Fruit fly (Drosophila melanogaster): ENCODE results near the gene CG31220.
A peak's percentile ranks its signal among the peaks of the same experiment; 100 is the strongest.

The CG31220 gene

DNA sequence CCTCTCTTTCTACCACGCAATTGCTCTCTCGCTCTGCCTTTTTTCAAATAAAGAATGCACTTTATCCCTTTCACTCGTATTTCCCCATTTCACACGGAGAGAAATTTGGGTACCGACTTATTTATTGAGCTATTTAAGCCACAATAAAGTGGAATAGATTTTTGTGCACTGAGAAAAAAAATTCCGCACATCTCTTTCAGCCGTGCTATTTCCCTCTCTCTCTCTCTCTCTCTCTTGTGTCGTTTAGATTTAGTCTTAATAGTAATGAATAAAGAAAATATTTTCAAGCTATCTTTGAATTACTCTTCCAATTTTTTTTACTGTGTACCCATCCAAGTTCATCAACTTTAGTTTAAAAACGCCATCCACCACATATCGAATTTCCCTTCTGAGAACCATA is 24.7 kb upstream of the CG31220 start (continued):
- TF ChIP-seq CG9727 (GFP tag; optimal IDR thresholded peaks at IDR 0.05) (peak; percentile 42), Hr51 (GFP tag; optimal IDR thresholded peaks at IDR 0.05) (peak in 1 of 2 experiments; percentile 61), Fer1 (GFP tag; optimal IDR thresholded peaks at IDR 0.05) (peak; percentile 15), h (optimal IDR thresholded peaks at IDR 0.05) (no peak), HmgD (GFP tag; optimal IDR thresholded peaks at IDR 0.05) (no peak), CG33213 (GFP tag; optimal IDR thresholded peaks at IDR 0.05) (peak; percentile 40), lab (GFP tag; optimal IDR thresholded peaks at IDR 0.05) (peak; percentile 55), maf-S (GFP tag; optimal IDR thresholded peaks at IDR 0.05) (peak; percentile 62), danr (GFP tag; IDR thresholded peaks at IDR 0.05) (0 out of 2 replicates have a peak, but pooled peaks have one; percentile 31), bab2 (GFP tag; optimal IDR thresholded peaks at IDR 0.05) (peak; percentile 72), hkb (optimal IDR thresholded peaks at IDR 0.05) (no peak), hkb (GFP tag; IDR thresholded peaks at IDR 0.05) (peak; percentile 80), CG8089 (GFP tag; optimal IDR thresholded peaks at IDR 0.05) (peak; percentile 42), tx (GFP tag; optimal IDR thresholded peaks at IDR 0.05) (peak; percentile 40), Ssrp (tag; optimal IDR thresholded peaks at IDR 0.05) (peak; percentile 38), disco-r (GFP tag; optimal IDR thresholded peaks at IDR 0.05) (no peak), CG16863 (GFP tag; optimal IDR thresholded peaks at IDR 0.05) (peak; percentile 49), CG7556 (GFP tag; optimal IDR thresholded peaks at IDR 0.05) (peak; percentile 21), sisA (GFP tag; IDR thresholded peaks at IDR 0.05) (peak; percentile 74), Sry-δ (GFP tag; optimal IDR thresholded peaks at IDR 0.05) (peak; percentile 5), knrl (GFP tag; IDR thresholded peaks at IDR 0.05; ENCODE audit: partially characterized antibody) (no peak), Trl (optimal IDR thresholded peaks at IDR 0.05) (peak in 1 of 2 experiments; percentile 14), Trl (GFP tag; optimal IDR thresholded peaks at IDR 0.05) (peak; percentile 23), dysf (GFP tag; IDR thresholded peaks at IDR 0.05) (peak; percentile 75), usp (GFP tag; optimal IDR thresholded peaks at IDR 0.05) (no peak), nerfin-1 (tag; optimal IDR thresholded peaks at IDR 0.05) (peak; percentile 6), bbx (GFP tag; IDR thresholded peaks at IDR 0.05; ENCODE audit: partially characterized antibody) (no peak), caup (GFP tag; optimal IDR thresholded peaks at IDR 0.05; ENCODE audit: severe bottlenecking) (peak; percentile 43), Sry-β (GFP tag; optimal IDR thresholded peaks at IDR 0.05) (no peak), stc (GFP tag; IDR thresholded peaks at IDR 0.05) (0 out of 2 replicates have a peak, but pooled peaks have one; percentile 39), CG13296 (GFP tag; optimal IDR thresholded peaks at IDR 0.05) (no peak), trem (tag; optimal IDR thresholded peaks at IDR 0.05) (peak; percentile 11), Atf3 (GFP tag; optimal IDR thresholded peaks at IDR 0.05) (peak; percentile 44), CkIIα-i1 (GFP tag; IDR thresholded peaks at IDR 0.05) (peak; percentile 59; the same call in 1 of the 2 replicates), CG11456 (GFP tag; IDR thresholded peaks at IDR 0.05) (0 out of 3 replicates have a peak, but pooled peaks have one; percentile 62), Ets97D (GFP tag; optimal IDR thresholded peaks at IDR 0.05) (peak; percentile 36), prd (optimal IDR thresholded peaks at IDR 0.05) (no peak), prd (GFP tag; IDR thresholded peaks at IDR 0.05) (peak; percentile 68), E2f2 (GFP tag; IDR thresholded peaks at IDR 0.05) (no peak; the same call in 1 of the 2 replicates), tna (GFP tag; IDR thresholded peaks at IDR 0.05; ENCODE audit: partially characterized antibody) (no peak), D (optimal IDR thresholded peaks at IDR 0.05) (no peak), D (GFP tag; optimal IDR thresholded peaks at IDR 0.05) (peak; percentile 31), rib (GFP tag; IDR thresholded peaks at IDR 0.05) (0 out of 2 replicates have a peak, but pooled peaks have one; percentile 25), CG4854 (GFP tag; optimal IDR thresholded peaks at IDR 0.05) (peak; percentile 24), chinmo (GFP tag; IDR thresholded peaks at IDR 0.05; ENCODE audit: partially characterized antibody) (no peak), CG4404 (GFP tag; IDR thresholded peaks at IDR 0.05) (no peak), CG30431 (GFP tag; optimal IDR thresholded peaks at IDR 0.05) (peak; percentile 19), CG15073 (GFP tag; optimal IDR thresholded peaks at IDR 0.05) (no peak), CG6272 (GFP tag; IDR thresholded peaks at IDR 0.05) (no peak), Sox100B (GFP tag; optimal IDR thresholded peaks at IDR 0.05) (peak; percentile 28), pum (GFP tag; optimal IDR thresholded peaks at IDR 0.05) (peak; percentile 44), mld (GFP tag; IDR thresholded peaks at IDR 0.05; ENCODE audit: partially characterized antibody) (no peak)
